Worm (Caenorhabditis elegans) whole organism, L1 larva: ENCODE results near the gene fkh-5.

Experiments used
- alr-1 ChIP-seq: fragments of 200-800 bp; sonication (Bioruptor generic); optimal IDR thresholded peaks from 2 replicates; lab custom pipeline; 2018; ENCODE audit warnings: borderline replicate concordance, mild to moderate bottlenecking, missing genetic modification characterization, missing compliant biosample characterization
- aly-2 ChIP-seq: fragments of 150-350 bp; optimal IDR thresholded peaks from 2 replicates; lab custom pipeline; 2014; ENCODE audit warnings: missing biosample characterization, missing genetic modification characterization
- ama-1 ChIP-seq: fragments of 150-350 bp; optimal IDR thresholded peaks from 2 replicates; lab custom pipeline; 2014
- efl-1 ChIP-seq, 4 experiments: fragments of 150-350 bp; optimal IDR thresholded peaks in 3 of 4; peaks in 1 of 4; 1 replicate in 1 of 4; 2 replicates in 3 of 4; lab custom pipeline; 2014; ENCODE audit warnings: missing biosample characterization in 2 of 4, missing genetic modification characterization in 2 of 4, missing genetic modification reagents in 2 of 4
- egl-27 ChIP-seq, 2 experiments: fragments of 150-350 bp in 1 of 2; sonication (generic microtip); optimal IDR thresholded peaks; 3 replicates each; lab custom pipeline; 2017 to 2018; ENCODE audit warnings: missing biosample characterization in 2 of 2, missing genetic modification characterization in 2 of 2, missing genetic modification reagents in 2 of 2
- fkh-4 ChIP-seq: sonication (generic microtip); optimal IDR thresholded peaks from 2 replicates; lab custom pipeline; 2016; ENCODE audit warnings: missing compliant biosample characterization, missing genetic modification characterization, borderline replicate concordance
- fos-1 ChIP-seq: fragments of 150-350 bp; optimal IDR thresholded peaks from 2 replicates; lab custom pipeline; 2014; ENCODE audit warnings: missing biosample characterization, missing genetic modification characterization
- lin-39 ChIP-seq: fragments of 150-350 bp; optimal IDR thresholded peaks from 2 replicates; lab custom pipeline; 2014; ENCODE audit warnings: missing biosample characterization, missing genetic modification reagents, missing genetic modification characterization
- nhr-12 ChIP-seq: sonication (generic microtip); optimal IDR thresholded peaks from 2 replicates; lab custom pipeline; 2017; ENCODE audit warnings: missing biosample characterization, missing genetic modification characterization
- nhr-237 ChIP-seq: fragments of 150-350 bp; optimal IDR thresholded peaks from 2 replicates; lab custom pipeline; 2014; ENCODE audit warnings: missing biosample characterization, missing genetic modification characterization
- unc-62 ChIP-seq: fragments of 150-350 bp; optimal IDR thresholded peaks from 2 replicates; lab custom pipeline; 2014; ENCODE audit warnings: missing biosample characterization, missing genetic modification reagents, missing genetic modification characterization
- ztf-11 ChIP-seq, 2 experiments: sonication (generic microtip); optimal IDR thresholded peaks; 2 replicates each; lab custom pipeline; 2016 to 2017; ENCODE audit warnings: missing genetic modification characterization in 2 of 2, missing biosample characterization in 1 of 2, missing compliant biosample characterization in 1 of 2

- TF ChIP-seq ztf-11 (tag; optimal IDR thresholded peaks at IDR 0.05; lab: Kevin White, UChicago) (no peak), alr-1 (tag; lab: Kevin White, UChicago) (no peak), fos-1 (tag; lab: Kevin White, UChicago) (no peak), nhr-237 (tag; lab: Kevin White, UChicago) (no peak), egl-27 (tag; optimal IDR thresholded peaks at IDR 0.05; lab: Kevin White, UChicago) (no peak), lin-39 (tag; lab: Kevin White, UChicago) (no peak), efl-1 (optimal IDR thresholded peaks at IDR 0.05; lab: Kevin White, UChicago) (no peak), efl-1 (GFP tag; optimal IDR thresholded peaks at IDR 0.05 in 1 of 2; lab: Kevin White, UChicago) (no peak), ama-1 (lab: Kevin White, UChicago) (no peak), fkh-4 (tag; lab: Kevin White, UChicago) (no peak), nhr-12 (tag; lab: Kevin White, UChicago) (no peak), aly-2 (no peak), unc-62 (GFP tag; lab: Kevin White, UChicago) (no peak)
Measured at ce11 chrIII:4802707-4803106, 41.8 kb upstream of the fkh-5 start, which contains the start of gene metl-5.
